Fruit fly (Drosophila melanogaster): Measurements from ENCODE around the gene Alg13.

The Alg13 gene

DNA sequence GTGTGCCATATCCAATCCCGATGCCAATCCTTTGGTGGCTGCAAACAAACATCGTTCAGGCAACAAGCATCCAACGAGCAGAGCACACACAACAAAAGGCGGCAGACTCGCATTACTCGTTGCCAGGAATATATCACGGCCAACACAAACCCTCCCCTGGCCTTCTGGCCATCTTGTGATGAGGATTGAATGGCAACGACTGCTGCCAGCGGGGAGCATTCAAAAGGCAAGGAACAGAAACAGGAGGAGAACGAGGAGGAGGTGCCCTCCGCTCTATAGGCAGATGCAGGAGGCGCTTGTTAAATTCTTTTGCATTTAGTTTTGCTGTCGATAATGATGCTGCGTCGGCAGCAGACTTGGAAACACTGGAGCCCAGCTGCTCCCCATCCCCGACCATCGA lies 42.8 kb downstream of the Alg13 start:
- TF ChIP-seq CG8478 (optimal IDR thresholded peaks at IDR 0.05) (no peak), Dll (optimal IDR thresholded peaks at IDR 0.05) (peak; percentile 77), usp (GFP tag; optimal IDR thresholded peaks at IDR 0.05) (no peak)

DNA sequence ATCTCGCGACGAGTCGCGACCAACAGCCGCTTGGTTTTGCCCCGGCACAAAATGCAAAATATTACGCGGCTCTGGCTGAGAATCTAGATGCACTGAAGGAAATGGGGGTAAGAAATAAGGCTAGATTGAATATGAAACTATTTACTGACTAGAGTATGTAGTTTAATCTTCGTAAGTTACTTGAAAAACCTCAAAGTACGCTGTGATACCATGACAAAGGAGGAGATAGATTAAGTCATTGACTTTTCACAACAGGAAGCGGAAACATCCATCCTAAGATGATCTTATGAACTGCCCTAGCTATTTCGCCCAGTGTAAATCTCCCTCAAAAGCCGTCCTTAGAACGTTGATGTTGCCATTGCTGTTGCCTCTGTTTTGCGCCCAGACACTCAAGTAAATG lies 44.2 kb downstream of the Alg13 start:
- TF ChIP-seq CG8478 (optimal IDR thresholded peaks at IDR 0.05) (no peak), EcR (GFP tag; optimal IDR thresholded peaks at IDR 0.05) (no peak), usp (GFP tag; optimal IDR thresholded peaks at IDR 0.05) (no peak), Dll (optimal IDR thresholded peaks at IDR 0.05) (no peak), pan (optimal IDR thresholded peaks at IDR 0.05) (no peak), psq (optimal IDR thresholded peaks at IDR 0.05) (no peak)

DNA sequence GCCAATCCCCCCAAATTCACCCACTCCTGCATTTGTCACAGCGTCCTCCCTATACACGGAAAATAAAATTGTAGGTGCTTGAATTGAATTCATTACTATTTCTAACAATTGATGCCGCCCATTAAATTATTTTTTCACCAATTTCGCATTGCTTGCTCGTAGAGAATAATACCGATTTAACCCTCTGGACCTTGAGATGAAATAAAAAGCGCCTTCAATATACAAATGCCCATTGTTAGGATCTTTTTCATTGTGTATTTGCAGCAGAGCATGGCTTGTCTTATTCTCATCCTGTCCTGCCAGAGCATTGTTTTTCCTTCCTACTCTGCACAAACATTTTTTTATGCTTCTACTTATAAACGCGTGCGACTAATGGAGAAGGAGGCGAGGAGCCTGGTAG lies 46.8 kb downstream of the Alg13 start:
- TF ChIP-seq CG8478 (optimal IDR thresholded peaks at IDR 0.05) (no peak), usp (GFP tag; optimal IDR thresholded peaks at IDR 0.05) (no peak), EcR (GFP tag; optimal IDR thresholded peaks at IDR 0.05) (no peak), Dll (optimal IDR thresholded peaks at IDR 0.05) (no peak), pan (optimal IDR thresholded peaks at IDR 0.05) (no peak), psq (optimal IDR thresholded peaks at IDR 0.05) (no peak)

DNA sequence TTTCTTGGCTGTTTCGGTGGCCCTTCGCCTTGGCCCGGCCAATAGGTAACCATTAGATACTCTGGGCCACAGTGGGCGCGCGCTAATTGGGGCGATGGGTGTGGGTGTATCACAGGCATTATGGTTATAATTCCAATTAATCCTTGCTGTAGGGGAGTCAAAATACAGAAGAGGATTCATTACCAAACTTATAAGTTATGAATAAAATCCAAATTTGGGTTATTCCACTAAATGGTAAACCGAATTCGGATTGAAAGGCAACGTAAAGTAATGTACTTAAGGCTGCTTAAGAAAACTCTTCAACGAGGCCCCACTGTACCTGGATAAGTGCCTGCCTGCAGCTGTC lies 48.7 kb downstream of the Alg13 start:
- TF ChIP-seq CG8478 (optimal IDR thresholded peaks at IDR 0.05) = no peak
- TF ChIP-seq psq (optimal IDR thresholded peaks at IDR 0.05) = no peak
- TF ChIP-seq EcR (GFP tag; optimal IDR thresholded peaks at IDR 0.05) = no peak
- TF ChIP-seq pan (optimal IDR thresholded peaks at IDR 0.05) = no peak
- no peak for TF ChIP-seq usp (GFP tag; optimal IDR thresholded peaks at IDR 0.05)
- TF ChIP-seq Dll (optimal IDR thresholded peaks at IDR 0.05) = no peak

DNA sequence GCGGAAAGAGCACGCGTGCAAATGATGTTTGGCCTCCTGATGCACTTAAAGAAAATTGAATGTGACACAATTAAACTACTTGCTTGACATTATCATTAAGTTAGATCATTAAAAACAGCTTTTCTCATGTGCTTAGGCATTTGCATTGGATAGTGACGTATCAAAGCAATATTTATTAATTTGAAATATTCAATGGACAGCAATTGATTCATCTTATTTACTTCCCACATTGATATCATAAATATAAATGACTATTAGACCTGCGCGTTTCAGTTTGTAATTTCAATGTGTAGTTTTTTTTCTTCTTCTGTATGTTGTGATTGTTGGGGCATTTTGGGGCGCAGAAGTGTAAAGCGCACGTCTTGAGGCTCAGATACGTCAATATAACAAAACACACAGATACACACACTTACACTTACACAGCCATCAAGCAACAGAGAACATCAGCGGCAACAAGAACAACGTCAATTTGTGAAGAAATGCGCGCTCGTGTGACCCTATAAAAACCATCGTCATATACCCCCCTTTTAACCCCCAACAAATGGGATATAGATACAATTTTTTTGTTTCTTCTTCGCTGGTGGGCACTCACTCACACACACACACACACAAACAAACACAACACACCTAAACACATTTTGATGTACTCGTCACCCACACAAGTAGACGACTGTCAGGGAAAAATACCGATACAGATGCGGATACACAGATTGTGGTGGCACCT lies 49.3 kb downstream of the Alg13 start:
- no peak for TF ChIP-seq pan (optimal IDR thresholded peaks at IDR 0.05)
- TF ChIP-seq CG8478 (optimal IDR thresholded peaks at IDR 0.05) = no peak
- no peak for TF ChIP-seq psq (optimal IDR thresholded peaks at IDR 0.05)
- TF ChIP-seq usp (GFP tag; optimal IDR thresholded peaks at IDR 0.05) = no peak
